Worm (Caenorhabditis elegans) whole organism, L2 larva: ENCODE measurements around the gene R02F2.6.

ENCODE experiments used
- C34F6.9 ChIP-seq: fragments of 150-350 bp; optimal IDR thresholded peaks from 2 replicates; lab custom pipeline; 2014; ENCODE audit warnings: missing biosample characterization, missing genetic modification characterization
- F13H6.1 ChIP-seq: sonication (generic microtip); optimal IDR thresholded peaks from 2 replicates; lab custom pipeline; 2016; ENCODE audit warnings: missing genetic modification characterization, missing compliant biosample characterization
- R02D3.7 ChIP-seq: fragments of 150-350 bp; optimal IDR thresholded peaks from 2 replicates; lab custom pipeline; 2014; ENCODE audit warnings: missing biosample characterization, missing genetic modification characterization
- ZK546.5 ChIP-seq: sonication (generic microtip); optimal IDR thresholded peaks from 2 replicates; lab custom pipeline; 2017; ENCODE audit warnings: missing biosample characterization, missing genetic modification characterization
- alr-1 ChIP-seq: fragments of 150-350 bp; optimal IDR thresholded peaks from 2 replicates; lab custom pipeline; 2014; ENCODE audit warnings: missing biosample characterization, missing genetic modification characterization
- aly-2 ChIP-seq: fragments of 150-350 bp; optimal IDR thresholded peaks from 2 replicates; lab custom pipeline; 2014; ENCODE audit warnings: missing biosample characterization, missing genetic modification characterization
- ceh-16 ChIP-seq: fragments of 150-350 bp; optimal IDR thresholded peaks from 2 replicates; lab custom pipeline; 2014; ENCODE audit warnings: missing biosample characterization, missing genetic modification characterization
- crh-2 ChIP-seq: sonication (generic microtip); optimal IDR thresholded peaks from 2 replicates; lab custom pipeline; 2017; ENCODE audit warnings: missing biosample characterization, missing genetic modification characterization
- dmd-4 ChIP-seq: sonication (generic microtip); optimal IDR thresholded peaks from 2 replicates; lab custom pipeline; 2017; ENCODE audit warnings: missing biosample characterization, missing genetic modification characterization
- elt-1 ChIP-seq: fragments of 150-350 bp; optimal IDR thresholded peaks from 2 replicates; lab custom pipeline; 2014; ENCODE audit warnings: missing biosample characterization, missing genetic modification characterization
- elt-3 ChIP-seq: sonication (generic microtip); optimal IDR thresholded peaks from 2 replicates; lab custom pipeline; 2017; ENCODE audit warnings: missing biosample characterization, missing genetic modification characterization
- fos-1 ChIP-seq: fragments of 150-350 bp; optimal IDR thresholded peaks from 2 replicates; lab custom pipeline; 2014; ENCODE audit warnings: missing biosample characterization, missing genetic modification characterization
- gmeb-1 ChIP-seq: fragments of 150-350 bp; optimal IDR thresholded peaks from 2 replicates; lab custom pipeline; 2014; ENCODE audit warnings: missing biosample characterization, missing genetic modification characterization
- lin-13 ChIP-seq: fragments of 150-350 bp; optimal IDR thresholded peaks from 2 replicates; lab custom pipeline; 2014; ENCODE audit warnings: missing biosample characterization, missing genetic modification reagents, missing genetic modification characterization
- lsy-2 ChIP-seq, 2 experiments: fragments of 150-350 bp in 1 of 2; sonication (generic microtip) in 1 of 2; optimal IDR thresholded peaks; 2 replicates each; lab custom pipeline; 2014 to 2017; ENCODE audit warnings: missing biosample characterization in 2 of 2, missing genetic modification characterization in 2 of 2
- mab-5 ChIP-seq: fragments of 150-350 bp; optimal IDR thresholded peaks from 2 replicates; lab custom pipeline; 2014; ENCODE audit warnings: missing biosample characterization, missing genetic modification characterization
- mbf-1 ChIP-seq: sonication (generic microtip); optimal IDR thresholded peaks from 2 replicates; lab custom pipeline; 2017; ENCODE audit warnings: missing biosample characterization, missing genetic modification characterization
- nhr-11 ChIP-seq: fragments of 150-350 bp; optimal IDR thresholded peaks from 2 replicates; lab custom pipeline; 2014; ENCODE audit warnings: missing biosample characterization, missing genetic modification characterization
- nhr-12 ChIP-seq: fragments of 150-350 bp; optimal IDR thresholded peaks from 2 replicates; lab custom pipeline; 2014; ENCODE audit warnings: missing biosample characterization, missing genetic modification characterization
- nhr-129 ChIP-seq: fragments of 150-350 bp; optimal IDR thresholded peaks from 2 replicates; lab custom pipeline; 2014; ENCODE audit warnings: missing biosample characterization, missing genetic modification characterization
- nhr-25 ChIP-seq: fragments of 150-350 bp; sonication (generic microtip); optimal IDR thresholded peaks from 3 replicates; lab custom pipeline; 2014; ENCODE audit warnings: missing biosample characterization, missing genetic modification characterization
- nhr-6 ChIP-seq: fragments of 150-350 bp; optimal IDR thresholded peaks from 2 replicates; lab custom pipeline; 2014; ENCODE audit warnings: missing biosample characterization, missing genetic modification characterization
- peb-1 ChIP-seq: fragments of 150-350 bp; optimal IDR thresholded peaks from 2 replicates; lab custom pipeline; 2014; ENCODE audit warnings: missing biosample characterization, missing genetic modification characterization
- sem-4 ChIP-seq: fragments of 150-350 bp; optimal IDR thresholded peaks from 2 replicates; lab custom pipeline; 2014; ENCODE audit warnings: missing biosample characterization, missing genetic modification reagents, missing genetic modification characterization
- sma-9 ChIP-seq, 2 experiments: fragments of 150-350 bp in 1 of 2; sonication (generic microtip) in 1 of 2; optimal IDR thresholded peaks; 2 replicates each; lab custom pipeline; 2014 to 2016; ENCODE audit warnings: missing genetic modification characterization in 2 of 2, mild to moderate bottlenecking in 1 of 2, missing biosample characterization in 1 of 2, missing compliant biosample characterization in 1 of 2, missing genetic modification reagents in 1 of 2, moderate library complexity in 1 of 2
- snpc-4 ChIP-seq: fragments of 150-350 bp; optimal IDR thresholded peaks from 2 replicates; lab custom pipeline; 2014; ENCODE audit warnings: missing biosample characterization, missing genetic modification characterization
- unc-39 ChIP-seq: fragments of 150-350 bp; optimal IDR thresholded peaks from 2 replicates; lab custom pipeline; 2014; ENCODE audit warnings: missing biosample characterization, missing genetic modification characterization
- unc-55 ChIP-seq: fragments of 150-350 bp; sonication (generic microtip); optimal IDR thresholded peaks from 3 replicates; lab custom pipeline; 2014; ENCODE audit warnings: missing biosample characterization, missing genetic modification reagents, missing genetic modification characterization
- unc-62 ChIP-seq: fragments of 150-350 bp; optimal IDR thresholded peaks from 2 replicates; lab custom pipeline; 2014; ENCODE audit warnings: missing biosample characterization, missing genetic modification reagents, missing genetic modification characterization
- zag-1 ChIP-seq: fragments of 150-350 bp; optimal IDR thresholded peaks from 2 replicates; lab custom pipeline; 2014; ENCODE audit warnings: missing biosample characterization, missing genetic modification characterization
- ztf-1 ChIP-seq: fragments of 200-800 bp; sonication (Bioruptor generic); conservative IDR thresholded peaks from 2 replicates; pipeline ENCODE4 v1.3.6; 2022; ENCODE audit warnings: missing genetic modification characterization, missing compliant biosample characterization
- ztf-11 ChIP-seq: sonication (generic microtip); optimal IDR thresholded peaks from 2 replicates; lab custom pipeline; 2017; ENCODE audit warnings: missing biosample characterization, missing genetic modification characterization
- ztf-4 ChIP-seq: fragments of 150-350 bp; optimal IDR thresholded peaks from 2 replicates; lab custom pipeline; 2014; ENCODE audit warnings: missing biosample characterization, missing genetic modification characterization

The R02F2.6 gene

DNA sequence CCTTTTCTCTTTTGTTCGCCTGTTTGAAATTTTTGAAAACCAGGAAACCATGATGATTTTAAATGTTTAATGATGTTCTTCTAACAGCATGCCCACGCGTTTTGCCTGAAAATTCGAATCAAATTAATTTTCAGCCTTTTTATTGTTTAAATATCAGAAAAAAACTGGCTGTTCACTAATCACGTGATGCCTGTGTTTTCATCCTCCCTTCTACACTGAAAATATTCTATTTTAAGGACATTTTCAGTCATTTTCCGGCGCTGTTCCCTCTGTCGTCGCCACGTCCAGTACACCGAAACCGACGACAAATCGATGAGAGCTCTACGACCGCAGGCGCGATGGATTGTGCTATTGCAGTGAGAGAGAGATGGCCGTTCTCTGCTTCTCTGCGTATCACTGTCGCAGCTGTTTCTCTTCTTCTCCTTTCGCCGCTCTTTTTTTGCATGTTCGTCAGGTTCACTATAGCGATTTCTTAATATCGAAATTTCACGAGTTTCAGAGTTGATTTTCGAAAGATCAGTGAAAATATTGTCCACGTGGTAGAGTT is 28.9 kb downstream of the R02F2.6 start, which contains the start of gene F48E8.8 (continued):
- TF ChIP-seq nhr-129 (tag; lab: Kevin White, UChicago) (peak; percentile 85), nhr-11 (tag; lab: Kevin White, UChicago) (no peak), unc-62 (GFP tag; lab: Kevin White, UChicago) (no peak), sem-4 (tag; lab: Kevin White, UChicago) (peak; percentile 13), R02D3.7 (no peak), nhr-12 (tag; lab: Kevin White, UChicago) (no peak), snpc-4 (no peak), mab-5 (tag; lab: Kevin White, UChicago) (no peak), peb-1 (tag; lab: Kevin White, UChicago) (no peak), crh-2 (tag; lab: Kevin White, UChicago) (peak; percentile 61)

ce11 chrIII:5448177-5448576 is 30.5 kb downstream of the R02F2.6 start, which contains the start of gene skpt-1:
Gene skpt-1, minus strand, starts transcription at chrIII:5448395.
- TF ChIP-seq unc-55 (GFP tag; lab: Kevin White, UChicago): peak; percentile 65
- TF ChIP-seq nhr-129 (tag; lab: Kevin White, UChicago): peak; percentile 7
- no peak for TF ChIP-seq nhr-12 (tag; lab: Kevin White, UChicago)
- peak in 1 of 2 experiments; percentile 76 for TF ChIP-seq lsy-2 (tag; optimal IDR thresholded peaks at IDR 0.05; lab: Kevin White, UChicago)
- peak; percentile 82 for TF ChIP-seq gmeb-1
- TF ChIP-seq fos-1 (tag; lab: Kevin White, UChicago): peak; percentile 9
- TF ChIP-seq lin-13: no peak
- TF ChIP-seq ZK546.5 (tag; lab: Kevin White, UChicago): no peak
- TF ChIP-seq C34F6.9 (tag; lab: Kevin White, UChicago): peak; percentile 51

DNA sequence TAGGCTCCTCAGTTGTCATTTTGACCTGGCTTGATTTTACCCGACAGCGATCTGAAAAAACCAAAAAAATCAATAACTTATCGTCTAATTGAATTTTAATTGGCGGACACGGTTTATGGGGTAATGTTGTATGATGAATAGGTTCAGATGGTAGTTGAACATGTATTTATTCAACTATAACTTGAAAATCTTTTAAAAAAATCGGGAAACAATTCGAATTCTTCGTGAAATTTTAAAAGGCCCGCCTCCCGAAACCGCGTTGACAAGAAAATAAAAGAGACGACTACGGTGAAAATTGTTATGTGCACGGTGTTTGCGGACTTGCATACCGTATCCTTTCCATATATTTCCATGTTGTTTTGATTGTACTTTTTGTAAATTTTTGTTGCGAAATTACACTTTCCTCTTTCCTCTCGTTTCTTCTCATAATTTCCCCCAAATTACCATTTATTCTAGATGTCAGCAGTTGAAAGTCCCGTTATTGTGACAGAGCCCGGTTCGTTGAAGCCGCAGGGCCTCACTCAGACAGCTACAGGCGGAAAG is 35.9 kb downstream of the R02F2.6 start, which contains the start of the genes T24G10.2 and disl-2:
Gene T24G10.2 (minus strand): TSS at position 51 of the 543 bp plus-strand sequence.
Gene disl-2 (plus strand): TSS at position 457 of the 543 bp plus-strand sequence.
- TF ChIP-seq fos-1 (tag; lab: Kevin White, UChicago): peak; percentile 18
- no peak for TF ChIP-seq dmd-4 (tag; lab: Kevin White, UChicago)
- peak; percentile 44 for TF ChIP-seq lin-13
- no peak for TF ChIP-seq elt-3 (tag; lab: Kevin White, UChicago)
- peak; percentile 19 for TF ChIP-seq sma-9 (GFP tag; optimal IDR thresholded peaks at IDR 0.05; lab: Kevin White, UChicago)
- TF ChIP-seq sma-9 (tag; optimal IDR thresholded peaks at IDR 0.05; lab: Kevin White, UChicago): no peak
- peak; percentile 80 for TF ChIP-seq C34F6.9 (tag; lab: Kevin White, UChicago)
- peak; percentile 66 for TF ChIP-seq nhr-129 (tag; lab: Kevin White, UChicago)
- no peak for TF ChIP-seq nhr-6 (tag; lab: Kevin White, UChicago)
- no peak for TF ChIP-seq ztf-1 (GFP tag; lab: Robert Waterston, UW)
- TF ChIP-seq F13H6.1 (tag; lab: Kevin White, UChicago): peak; percentile 5
- TF ChIP-seq unc-39 (tag; lab: Kevin White, UChicago): no peak
- TF ChIP-seq aly-2 (tag; lab: Kevin White, UChicago): no peak
- no peak for TF ChIP-seq R02D3.7
- TF ChIP-seq mbf-1: no peak
- no peak for TF ChIP-seq ztf-4 (tag; lab: Kevin White, UChicago)
- no peak for TF ChIP-seq mab-5 (tag; lab: Kevin White, UChicago)
- TF ChIP-seq unc-55 (GFP tag; lab: Kevin White, UChicago): peak; percentile 85
- TF ChIP-seq ztf-11: no peak
- no peak for TF ChIP-seq zag-1
- TF ChIP-seq crh-2 (tag; lab: Kevin White, UChicago): peak; percentile 41
- no peak for TF ChIP-seq alr-1 (tag; lab: Kevin White, UChicago)
- no peak for TF ChIP-seq gmeb-1
- TF ChIP-seq lsy-2 (tag; optimal IDR thresholded peaks at IDR 0.05; lab: Kevin White, UChicago): peak; percentile 94 to 99

ce11 chrIII:5440540-5440939 is 38.2 kb downstream of the R02F2.6 start, which contains the start of gene W03A5.6:
Gene W03A5.6, minus strand, starts transcription at chrIII:5440640.
- TF ChIP-seq aly-2 (tag; lab: Kevin White, UChicago) (no peak), unc-55 (GFP tag; lab: Kevin White, UChicago) (no peak), alr-1 (tag; lab: Kevin White, UChicago) (no peak), nhr-129 (tag; lab: Kevin White, UChicago) (no peak), elt-1 (tag; lab: Kevin White, UChicago) (no peak), ceh-16 (tag; lab: Kevin White, UChicago) (no peak), ztf-11 (no peak), peb-1 (tag; lab: Kevin White, UChicago) (no peak), nhr-25 (tag; lab: Kevin White, UChicago) (no peak), ztf-1 (GFP tag; lab: Robert Waterston, UW) (no peak), sma-9 (GFP tag; optimal IDR thresholded peaks at IDR 0.05; lab: Kevin White, UChicago) (no peak), sma-9 (tag; optimal IDR thresholded peaks at IDR 0.05; lab: Kevin White, UChicago) (no peak), snpc-4 (no peak)
